Fruit fly (Drosophila melanogaster) whole organism, embryonic: ENCODE measurements around the gene yps.

Source experiments
- ATbp ChIP-seq: fragments of 200-800 bp; sonication (Bioruptor generic); optimal IDR thresholded peaks from 2 replicates; lab custom pipeline; 2017; ENCODE audit warnings: missing biosample characterization, mild to moderate bottlenecking, missing genetic modification characterization, missing genetic modification reagents
- Aef1 ChIP-seq: fragments of 200-800 bp; sonication (Bioruptor generic); IDR thresholded peaks from 3 replicates; pipeline ENCODE4 v1.3.6; 2022; ENCODE audit warnings: missing biosample characterization, missing genetic modification characterization
- Asciz ChIP-seq: fragments of 200-800 bp; sonication (Bioruptor generic); optimal IDR thresholded peaks from 2 replicates; lab custom pipeline; 2017; ENCODE audit warnings: missing biosample characterization, mild to moderate bottlenecking, missing genetic modification characterization, missing genetic modification reagents
- BtbVII ChIP-seq: fragments of 200-800 bp; sonication (Bioruptor generic); optimal IDR thresholded peaks from 3 replicates; lab custom pipeline; 2017; ENCODE audit warnings: missing biosample characterization, mild to moderate bottlenecking, missing genetic modification characterization
- CG10267 ChIP-seq: fragments of 200-800 bp; sonication (Bioruptor generic); optimal IDR thresholded peaks from 2 replicates; lab custom pipeline; 2018; ENCODE audit warnings: missing biosample characterization, mild to moderate bottlenecking, missing genetic modification characterization, moderate library complexity
- CG10366 ChIP-seq: fragments of 200-800 bp; sonication (Bioruptor generic); IDR thresholded peaks from 2 replicates; pipeline ENCODE4 v1.3.6; 2022; ENCODE audit warnings: missing biosample characterization, missing genetic modification characterization
- CG10462 ChIP-seq: fragments of 200-800 bp; sonication (Bioruptor generic); optimal IDR thresholded peaks from 2 replicates; lab custom pipeline; 2016; ENCODE audit warnings: missing biosample characterization, missing genetic modification characterization
- CG12155 ChIP-seq: fragments of 200-800 bp; sonication (Bioruptor generic); optimal IDR thresholded peaks from 3 replicates; lab custom pipeline; 2016; ENCODE audit warnings: missing biosample characterization, missing genetic modification characterization
- CG14050 ChIP-seq: fragments of 200-800 bp; sonication (Bioruptor generic); IDR thresholded peaks from 3 replicates; pipeline ENCODE4 v1.3.6; 2022; ENCODE audit warnings: missing biosample characterization, missing genetic modification characterization
- CG1792 ChIP-seq: fragments of 200-800 bp; sonication (Bioruptor generic); optimal IDR thresholded peaks from 2 replicates; lab custom pipeline; 2016; ENCODE audit warnings: missing biosample characterization, missing genetic modification characterization
- CG18011 ChIP-seq: fragments of 200-800 bp; sonication (Bioruptor generic); optimal IDR thresholded peaks from 2 replicates; lab custom pipeline; 2017; ENCODE audit warnings: missing biosample characterization, missing genetic modification characterization, mild to moderate bottlenecking, moderate library complexity, missing genotype
- CG2120 ChIP-seq: fragments of 200-800 bp; sonication (Bioruptor generic); optimal IDR thresholded peaks from 3 replicates; lab custom pipeline; 2016; ENCODE audit warnings: missing biosample characterization, missing genetic modification characterization
- CG34376 ChIP-seq: fragments of 200-800 bp; sonication (Bioruptor generic); optimal IDR thresholded peaks from 2 replicates; lab custom pipeline; 2018; ENCODE audit warnings: missing biosample characterization, mild to moderate bottlenecking, missing genetic modification characterization
- CG34422 ChIP-seq: fragments of 200-800 bp; sonication (Bioruptor generic); IDR thresholded peaks from 3 replicates; pipeline ENCODE4 v1.3.6; 2022; ENCODE audit warnings: missing biosample characterization, missing genetic modification characterization
- CG3847 ChIP-seq: fragments of 200-800 bp; sonication (Bioruptor generic); IDR thresholded peaks from 2 replicates; pipeline ENCODE4 v1.3.6; 2022; ENCODE audit warnings: missing biosample characterization, missing genetic modification characterization
- CG4854 ChIP-seq: fragments of 200-800 bp; sonication (Bioruptor generic); optimal IDR thresholded peaks from 2 replicates; lab custom pipeline; 2016; ENCODE audit warnings: missing biosample characterization, missing genetic modification characterization, inconsistent platforms
- CG6654 ChIP-seq: fragments of 200-800 bp; sonication (Bioruptor generic); optimal IDR thresholded peaks from 2 replicates; lab custom pipeline; 2017; ENCODE audit warnings: missing biosample characterization, mild to moderate bottlenecking, missing genetic modification characterization
- CG7987 ChIP-seq: fragments of 200-800 bp; sonication (Bioruptor generic); optimal IDR thresholded peaks from 2 replicates; lab custom pipeline; 2018; ENCODE audit warnings: missing biosample characterization, mild to moderate bottlenecking, missing genetic modification characterization, moderate library complexity
- CG8281 ChIP-seq: fragments of 200-800 bp; sonication (Bioruptor generic); optimal IDR thresholded peaks from 2 replicates; lab custom pipeline; 2018; ENCODE audit warnings: missing biosample characterization, mild to moderate bottlenecking, missing genetic modification characterization, moderate library complexity
- CG8924 ChIP-seq: fragments of 200-800 bp; optimal IDR thresholded peaks from 3 replicates; lab custom pipeline; 2019; ENCODE audit warnings: missing biosample characterization, mild to moderate bottlenecking, missing genetic modification characterization, moderate library complexity
- CG9437 ChIP-seq: fragments of 200-800 bp; sonication (Bioruptor generic); optimal IDR thresholded peaks from 2 replicates; lab custom pipeline; 2018; ENCODE audit warnings: missing biosample characterization, mild to moderate bottlenecking, missing genetic modification characterization
- Doc2 ChIP-seq: fragments of 200-800 bp; sonication (Bioruptor generic); IDR thresholded peaks from 2 replicates; pipeline ENCODE4 v1.3.6; 2022; ENCODE audit warnings: missing biosample characterization, missing genetic modification characterization
- Ets97D ChIP-seq: fragments of 200-800 bp; sonication (Bioruptor generic); optimal IDR thresholded peaks from 3 replicates; lab custom pipeline; 2016; ENCODE audit warnings: missing biosample characterization, missing genetic modification characterization
- GATAe ChIP-seq: fragments of 200-800 bp; sonication (Bioruptor generic); conservative IDR thresholded peaks from 2 replicates; pipeline ENCODE4 v1.3.6; 2022; ENCODE audit warnings: missing biosample characterization, missing genetic modification characterization
- HLH4C ChIP-seq: fragments of 200-800 bp; sonication (Bioruptor generic); IDR thresholded peaks from 3 replicates; pipeline ENCODE4 v1.3.6; 2022; ENCODE audit warnings: missing biosample characterization, missing genetic modification characterization; ENCODE audit not compliant: partially characterized antibody
- Hand ChIP-seq: fragments of 200-800 bp; sonication (Bioruptor generic); optimal IDR thresholded peaks from 2 replicates; lab custom pipeline; 2017; ENCODE audit warnings: mild to moderate bottlenecking, missing biosample characterization, missing genetic modification reagents, missing genetic modification characterization
- Lim3 ChIP-seq: fragments of 200-800 bp; sonication (Bioruptor generic); IDR thresholded peaks from 2 replicates; pipeline ENCODE4 v1.3.6; 2022; ENCODE audit warnings: missing biosample characterization, missing genetic modification characterization
- Lpt ChIP-seq: fragments of >200 bp; optimal IDR thresholded peaks from 2 replicates; lab custom pipeline; 2018; ENCODE audit warnings: missing biosample characterization, missing genetic modification characterization
- Neu2 ChIP-seq: fragments of 200-800 bp; sonication (Bioruptor generic); optimal IDR thresholded peaks from 3 replicates; lab custom pipeline; 2016; ENCODE audit warnings: missing biosample characterization, missing genetic modification characterization, borderline replicate concordance
- Nf-YC ChIP-seq: fragments of 200-800 bp; optimal IDR thresholded peaks from 3 replicates; lab custom pipeline; 2019; ENCODE audit warnings: missing biosample characterization, mild to moderate bottlenecking, missing genetic modification characterization, moderate library complexity
- Oaz ChIP-seq: fragments of 200-800 bp; sonication (Bioruptor generic); IDR thresholded peaks from 2 replicates; pipeline ENCODE4 v1.3.6; 2022; ENCODE audit warnings: missing biosample characterization, missing genetic modification characterization
- Ssrp ChIP-seq: fragments of 200-800 bp; sonication (Bioruptor generic); optimal IDR thresholded peaks from 2 replicates; lab custom pipeline; 2018; ENCODE audit warnings: missing biosample characterization, mild to moderate bottlenecking, missing genetic modification characterization, moderate library complexity
- aop ChIP-seq: fragments of 200-800 bp; sonication (Bioruptor generic); IDR thresholded peaks from 2 replicates; pipeline ENCODE4 v1.3.6; 2022; ENCODE audit warnings: missing biosample characterization, missing genetic modification characterization
- chn ChIP-seq: fragments of 200-800 bp; sonication (Bioruptor generic); optimal IDR thresholded peaks from 2 replicates; lab custom pipeline; 2016; ENCODE audit warnings: missing biosample characterization, missing genetic modification characterization
- corto ChIP-seq: fragments of 200-800 bp; sonication (Bioruptor generic); optimal IDR thresholded peaks from 2 replicates; lab custom pipeline; 2016; ENCODE audit warnings: missing biosample characterization, mild to moderate bottlenecking, missing genetic modification characterization, moderate library complexity
- dm ChIP-seq: fragments of 200-800 bp; sonication (Bioruptor generic); optimal IDR thresholded peaks from 3 replicates; lab custom pipeline; 2016; ENCODE audit warnings: missing biosample characterization, missing genetic modification characterization
- fd102C ChIP-seq: fragments of 200-800 bp; sonication (Bioruptor generic); optimal IDR thresholded peaks from 2 replicates; lab custom pipeline; 2018; ENCODE audit warnings: missing biosample characterization, mild to moderate bottlenecking, missing genetic modification characterization, moderate library complexity
- luna ChIP-seq: fragments of 200-800 bp; sonication (Bioruptor generic); optimal IDR thresholded peaks from 2 replicates; lab custom pipeline; 2016; ENCODE audit warnings: missing biosample characterization, missing genetic modification characterization
- pros ChIP-seq: fragments of 200-800 bp; sonication (Bioruptor generic); optimal IDR thresholded peaks from 3 replicates; lab custom pipeline; 2019; ENCODE audit warnings: missing biosample characterization, mild to moderate bottlenecking, missing genetic modification characterization, moderate library complexity
- run ChIP-seq: fragments of 200-800 bp; sonication (Bioruptor generic); optimal IDR thresholded peaks from 3 replicates; lab custom pipeline; 2018; ENCODE audit warnings: missing biosample characterization, mild to moderate bottlenecking, missing genetic modification characterization
- sima ChIP-seq: fragments of 200-800 bp; sonication (Bioruptor generic); optimal IDR thresholded peaks from 2 replicates; lab custom pipeline; 2016; ENCODE audit warnings: missing biosample characterization, missing genetic modification characterization
- sqz ChIP-seq: fragments of 200-800 bp; sonication (Bioruptor generic); optimal IDR thresholded peaks from 3 replicates; lab custom pipeline; 2018; ENCODE audit warnings: missing biosample characterization, mild to moderate bottlenecking, missing genetic modification characterization
- stwl ChIP-seq: fragments of 200-800 bp; sonication (Bioruptor generic); optimal IDR thresholded peaks from 3 replicates; lab custom pipeline; 2018; ENCODE audit warnings: missing biosample characterization, mild to moderate bottlenecking, missing genetic modification characterization, moderate library complexity
- tna ChIP-seq: fragments of 200-800 bp; sonication (Bioruptor generic); IDR thresholded peaks from 2 replicates; pipeline ENCODE4 v1.3.6; 2022; ENCODE audit warnings: missing biosample characterization, missing genetic modification characterization; ENCODE audit not compliant: partially characterized antibody
- trem ChIP-seq: fragments of 200-800 bp; optimal IDR thresholded peaks from 3 replicates; lab custom pipeline; 2019; ENCODE audit warnings: missing biosample characterization, mild to moderate bottlenecking, missing genetic modification characterization, moderate library complexity
- ttk ChIP-seq: fragments of 200-800 bp; sonication (Bioruptor generic); IDR thresholded peaks from 2 replicates; pipeline ENCODE4 v2.1.2; 2022; ENCODE audit warnings: missing biosample characterization, missing genetic modification characterization
- zfh1 ChIP-seq: fragments of 200-800 bp; sonication (Bioruptor generic); IDR thresholded peaks from 3 replicates; pipeline ENCODE4 v1.3.6; 2022; ENCODE audit warnings: missing biosample characterization, missing genetic modification characterization

The yps gene

dm6 chr3L:12138113-12138899 lies 13.4 kb upstream of the yps start, which contains the start of the genes ND-SGDH and RhoGAP68F (continued):
- TF ChIP-seq pros (GFP tag; lab: Kevin White, UChicago) (no peak), ATbp (GFP tag; lab: Kevin White, UChicago) (no peak), Nf-YC (tag; lab: Kevin White, UChicago) (peak; percentile 71), CG4854 (GFP tag; lab: Kevin White, UChicago) (peak; percentile 54), Hand (GFP tag; lab: Kevin White, UChicago) (peak; percentile 8), CG8281 (tag; lab: Kevin White, UChicago) (peak; percentile 2), Asciz (GFP tag; lab: Kevin White, UChicago) (no peak), Ssrp (tag; lab: Kevin White, UChicago) (peak; percentile 70), corto (GFP tag; lab: Kevin White, UChicago) (peak; percentile 71), luna (GFP tag; lab: Kevin White, UChicago) (peak; percentile 25)

dm6 chr3L:12136630-12137029 lies 11.7 kb upstream of the yps start, which contains the start of the genes CG5645 and Atg12:
Gene CG5645 (minus strand): TSS chr3L:12136706.
Gene Atg12 (plus strand): TSS chr3L:12136967.
- TF ChIP-seq CG18011 (peak; percentile 10), CG14050 (peak; percentile 36; the same call in 1 of the 3 replicates), aop (GFP tag; lab: Robert Waterston, UW) (no peak), GATAe (0 out of 2 replicates have a peak, but pooled peaks have one; percentile 28), Oaz (GFP tag; lab: Robert Waterston, UW) (peak; percentile 41; the same call in 1 of the 2 replicates), stwl (tag; lab: Kevin White, UChicago) (peak; percentile 56), sima (GFP tag; lab: Kevin White, UChicago) (no peak), sqz (GFP tag; lab: Kevin White, UChicago) (no peak), Neu2 (GFP tag; lab: Kevin White, UChicago) (no peak), CG10462 (GFP tag; lab: Kevin White, UChicago) (peak; percentile 37), CG9437 (GFP tag; lab: Kevin White, UChicago) (no peak), Ets97D (peak; percentile 2), CG1792 (GFP tag; lab: Kevin White, UChicago) (no peak), fd102C (GFP tag; lab: Kevin White, UChicago) (no peak), chn (GFP tag; lab: Kevin White, UChicago) (no peak), CG8924 (tag; lab: Kevin White, UChicago) (peak; percentile 61), CG10366 (GFP tag; lab: Robert Waterston, UW) (peak; percentile 11; the same call in 1 of the 2 replicates), zfh1 (GFP tag; lab: Robert Waterston, UW) (peak; percentile 66; the same call in 2 of the 3 replicates), Doc2 (no peak), dm (no peak), Lpt (GFP tag; lab: Kevin White, UChicago) (no peak), CG34376 (GFP tag; lab: Kevin White, UChicago) (peak; percentile 57), Lim3 (GFP tag; lab: Robert Waterston, UW) (no peak), CG6654 (GFP tag; lab: Kevin White, UChicago) (no peak), run (no peak), CG2120 (GFP tag; lab: Kevin White, UChicago) (peak; percentile 65), Aef1 (GFP tag; lab: Robert Waterston, UW) (no peak), CG10267 (tag; lab: Kevin White, UChicago) (peak; percentile 78), BtbVII (GFP tag; lab: Kevin White, UChicago) (no peak), CG3847 (GFP tag; lab: Robert Waterston, UW) (no peak), HLH4C (GFP tag; lab: Robert Waterston, UW) (peak; percentile 66; the same call in 2 of the 3 replicates), CG12155 (GFP tag; lab: Kevin White, UChicago) (peak; percentile 41), trem (tag; lab: Kevin White, UChicago) (peak; percentile 62), CG34422 (GFP tag; lab: Robert Waterston, UW) (peak; percentile 56; the same call in 2 of the 3 replicates), ttk (GFP tag; lab: Robert Waterston, UW) (0 out of 2 replicates have a peak, but pooled peaks have one; percentile 10), CG7987 (GFP tag; lab: Kevin White, UChicago) (peak; percentile 46), tna (GFP tag; lab: Robert Waterston, UW) (peak; percentile 67; the same call in 1 of the 2 replicates)
